Worm (Caenorhabditis elegans): ENCODE data around the gene F46C5.1.

F46C5.1 gene

DNA sequence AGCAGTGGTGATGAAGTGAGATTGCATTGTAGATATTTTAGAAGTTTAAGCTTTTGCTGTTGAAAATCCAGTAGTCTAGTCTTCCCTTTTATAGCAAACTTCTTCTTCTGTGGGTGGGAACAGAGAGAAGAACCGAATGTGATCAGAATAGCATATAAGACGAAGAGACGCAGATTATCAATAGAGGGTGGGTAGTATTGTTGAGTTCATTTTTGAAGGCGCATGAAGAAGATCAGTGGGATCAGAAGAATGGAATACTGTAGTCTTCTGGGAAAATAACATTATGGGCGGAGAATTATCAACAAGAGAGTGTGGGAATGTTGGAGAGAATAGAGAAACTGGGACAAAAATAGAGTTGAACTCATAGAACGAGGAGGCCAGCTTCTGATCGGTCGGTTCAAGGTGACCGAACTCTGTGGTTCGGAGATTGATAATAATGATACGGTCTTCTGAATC, at the start of gene F46C5.1:
F46C5.1 (minus strand) TSS at position 51 of the 456 bp plus-strand sequence.
- TF ChIP-seq him-1 (tag; optimal IDR thresholded peaks at IDR 0.05) (no peak), W03F9.2 (tag; optimal IDR thresholded peaks at IDR 0.05) (no peak), dao-5 (tag; optimal IDR thresholded peaks at IDR 0.05) (no peak)

DNA sequence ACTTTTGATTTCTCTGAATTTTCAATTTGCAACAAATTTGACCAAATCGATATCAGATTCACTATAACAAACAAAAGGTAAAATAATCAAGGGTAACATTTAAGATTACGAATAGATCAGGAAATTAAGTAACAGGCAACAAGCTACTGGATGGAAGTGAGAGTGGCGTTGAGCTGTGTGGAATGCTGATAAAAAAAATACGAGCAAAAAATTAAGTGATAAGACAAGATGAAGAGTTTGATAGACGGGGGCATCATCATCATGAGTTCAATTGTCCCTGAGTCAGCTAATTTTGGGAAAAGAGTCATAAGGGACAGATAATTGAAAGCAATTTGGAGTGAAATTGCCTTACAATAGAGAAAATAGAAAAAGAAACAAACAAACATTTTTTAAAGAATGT, 45.9 kb upstream of the F46C5.1 start:
- TF ChIP-seq dao-5 (tag; optimal IDR thresholded peaks at IDR 0.05) (no peak), W03F9.2 (tag; optimal IDR thresholded peaks at IDR 0.05) (no peak), him-1 (tag; optimal IDR thresholded peaks at IDR 0.05) (no peak)

DNA sequence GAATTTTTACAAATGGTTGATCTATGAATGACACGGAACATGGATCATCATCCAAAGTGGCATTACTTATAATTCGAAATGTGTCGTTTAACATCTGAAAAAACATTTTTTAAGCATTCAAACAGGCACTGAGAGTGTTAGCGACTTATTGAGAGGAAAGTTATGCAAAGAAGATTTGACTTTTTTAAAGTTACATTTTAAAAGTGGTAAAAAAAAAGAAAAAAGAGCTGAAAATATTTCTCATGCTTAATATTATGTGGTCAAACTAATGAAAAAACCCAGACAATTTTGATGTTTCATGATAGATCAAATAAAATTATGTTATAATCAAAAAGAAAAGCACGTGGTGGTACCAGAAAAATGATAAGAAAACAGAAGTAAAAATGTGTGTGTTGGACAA, 44.1 kb upstream of the F46C5.1 start, which contains the start of gene npr-20:
npr-20 (minus strand) TSS at position 101 of the 400 bp plus-strand sequence.
- TF ChIP-seq dao-5 (tag; optimal IDR thresholded peaks at IDR 0.05) (no peak), W03F9.2 (tag; optimal IDR thresholded peaks at IDR 0.05) (no peak), him-1 (tag; optimal IDR thresholded peaks at IDR 0.05) (no peak)

DNA sequence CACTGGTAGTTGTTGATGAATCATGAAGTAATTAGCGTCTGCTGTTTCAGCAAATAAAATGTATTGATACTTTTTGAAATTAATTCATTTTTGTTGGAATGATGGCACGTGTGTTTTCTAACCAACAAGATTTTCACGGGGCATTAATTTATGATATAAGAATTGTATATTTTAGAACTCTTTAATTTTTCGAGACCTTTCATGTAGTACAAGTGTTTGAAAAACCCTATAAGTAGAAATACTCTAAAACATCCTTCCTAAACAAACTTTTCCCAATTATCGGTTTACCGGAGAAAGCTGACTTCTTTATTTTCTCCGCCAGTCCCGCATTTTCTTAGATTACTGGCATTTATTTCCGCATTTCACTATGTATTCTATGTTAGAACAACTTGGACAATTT, 38.6 kb upstream of the F46C5.1 start, which contains the start of gene snb-6:
snb-6 (minus strand) TSS at position 101 of the 400 bp plus-strand sequence.
- TF ChIP-seq W03F9.2 (tag; optimal IDR thresholded peaks at IDR 0.05) (no peak), him-1 (tag; optimal IDR thresholded peaks at IDR 0.05) (no peak), dao-5 (tag; optimal IDR thresholded peaks at IDR 0.05) (no peak)

DNA sequence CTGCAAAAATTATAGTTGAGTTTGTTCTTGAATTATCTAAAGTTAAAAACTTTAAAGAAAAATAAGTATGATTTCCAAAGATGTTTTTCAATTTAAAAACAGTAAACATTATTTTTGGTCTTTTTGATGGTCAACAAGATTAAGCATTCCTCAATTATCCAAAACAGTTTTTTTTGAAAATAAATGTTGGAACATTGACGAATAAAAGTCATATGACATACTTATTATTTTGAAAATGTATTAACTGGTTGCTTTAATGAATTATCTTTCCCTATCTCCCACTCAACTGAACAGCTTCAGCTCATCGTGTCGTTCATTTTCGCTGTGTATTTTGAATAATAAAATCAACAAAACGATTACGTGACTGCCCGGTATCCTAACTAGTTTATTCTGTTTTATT, 36.1 kb upstream of the F46C5.1 start:
- TF ChIP-seq W03F9.2 (tag; optimal IDR thresholded peaks at IDR 0.05) (no peak), dao-5 (tag; optimal IDR thresholded peaks at IDR 0.05) (no peak), him-1 (tag; optimal IDR thresholded peaks at IDR 0.05) (no peak)

DNA sequence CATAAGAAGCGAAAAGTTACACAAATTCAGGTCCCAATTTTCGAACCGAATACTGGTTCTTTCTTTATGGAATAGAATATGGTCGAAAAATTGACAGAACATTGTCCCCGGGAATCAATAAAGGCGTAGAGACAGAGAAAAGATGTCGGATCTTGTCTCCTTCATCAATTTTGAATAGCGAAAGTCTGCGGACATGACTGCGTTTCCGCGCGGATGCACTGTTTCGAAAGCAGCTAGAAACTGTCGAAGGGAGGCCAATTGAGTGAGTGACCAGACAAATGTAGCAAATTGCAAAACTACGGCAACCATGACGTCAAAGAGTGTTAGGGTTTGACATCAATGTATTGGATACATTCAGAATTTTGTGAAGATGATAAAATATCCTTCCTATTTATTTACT, 35.5 kb upstream of the F46C5.1 start:
- no peak for TF ChIP-seq him-1 (tag; optimal IDR thresholded peaks at IDR 0.05)
- TF ChIP-seq W03F9.2 (tag; optimal IDR thresholded peaks at IDR 0.05), result no peak
- no peak for TF ChIP-seq dao-5 (tag; optimal IDR thresholded peaks at IDR 0.05)

DNA sequence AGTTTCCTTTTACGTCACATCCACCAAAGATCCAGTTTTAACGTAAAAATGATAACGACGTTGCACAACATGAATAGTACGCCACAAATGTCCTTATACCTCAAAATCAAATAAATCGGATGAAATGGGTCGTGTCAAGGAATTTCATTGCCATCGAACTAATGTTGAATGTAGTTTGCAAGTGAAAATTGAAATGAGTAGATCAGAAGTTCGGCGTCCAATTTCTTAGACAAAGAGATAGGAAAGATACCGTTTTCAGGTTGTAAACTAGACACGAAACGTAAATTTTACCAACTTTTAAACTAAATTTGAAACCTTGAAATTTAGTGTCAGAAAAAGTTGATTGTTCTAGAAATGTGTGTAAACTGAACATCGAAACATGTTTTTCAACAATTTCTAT, 33.9 kb upstream of the F46C5.1 start:
- TF ChIP-seq W03F9.2 (tag; optimal IDR thresholded peaks at IDR 0.05) (no peak), dao-5 (tag; optimal IDR thresholded peaks at IDR 0.05) (no peak), him-1 (tag; optimal IDR thresholded peaks at IDR 0.05) (no peak)

DNA sequence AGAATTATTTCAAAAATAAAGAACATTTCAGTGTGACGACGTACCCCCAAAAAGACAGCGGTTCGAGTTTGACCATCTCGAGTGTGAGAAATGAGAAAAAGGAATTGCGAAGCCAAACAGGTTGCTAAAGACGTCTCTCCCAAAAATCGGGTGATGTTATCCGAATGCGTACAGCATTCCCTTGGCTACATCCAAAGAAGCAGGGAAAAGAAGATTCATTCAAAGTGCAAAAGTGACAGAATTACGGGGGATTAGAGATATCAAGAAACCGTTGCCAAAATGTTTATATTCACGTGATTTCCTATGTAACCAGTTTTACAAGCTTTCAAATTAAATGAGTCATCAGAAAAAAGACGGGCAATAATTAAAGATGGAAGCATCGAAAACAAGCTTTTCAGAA, 33.0 kb upstream of the F46C5.1 start:
- TF ChIP-seq dao-5 (tag; optimal IDR thresholded peaks at IDR 0.05), result no peak
- no peak for TF ChIP-seq W03F9.2 (tag; optimal IDR thresholded peaks at IDR 0.05)
- no peak for TF ChIP-seq him-1 (tag; optimal IDR thresholded peaks at IDR 0.05)

DNA sequence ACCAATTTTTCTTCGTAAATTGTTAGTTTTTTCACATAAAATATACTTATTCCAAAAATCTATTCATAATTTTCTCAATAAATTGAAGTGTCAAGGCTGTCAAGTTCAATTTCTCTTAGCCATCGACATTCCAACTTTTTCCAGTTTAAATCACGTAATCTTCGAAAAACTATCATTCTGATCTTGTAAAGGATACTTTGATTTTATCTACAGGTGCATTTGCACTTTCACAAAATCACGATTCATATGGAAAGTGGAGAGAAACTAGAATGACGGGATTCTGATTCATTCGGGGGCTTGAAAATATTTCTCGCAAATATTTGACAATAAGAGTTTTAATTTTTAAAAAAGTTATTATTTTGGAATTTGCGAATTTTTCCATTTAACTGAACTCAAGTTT, 32.2 kb upstream of the F46C5.1 start:
- TF ChIP-seq W03F9.2 (tag; optimal IDR thresholded peaks at IDR 0.05) (no peak), dao-5 (tag; optimal IDR thresholded peaks at IDR 0.05) (no peak), him-1 (tag; optimal IDR thresholded peaks at IDR 0.05) (no peak)

DNA sequence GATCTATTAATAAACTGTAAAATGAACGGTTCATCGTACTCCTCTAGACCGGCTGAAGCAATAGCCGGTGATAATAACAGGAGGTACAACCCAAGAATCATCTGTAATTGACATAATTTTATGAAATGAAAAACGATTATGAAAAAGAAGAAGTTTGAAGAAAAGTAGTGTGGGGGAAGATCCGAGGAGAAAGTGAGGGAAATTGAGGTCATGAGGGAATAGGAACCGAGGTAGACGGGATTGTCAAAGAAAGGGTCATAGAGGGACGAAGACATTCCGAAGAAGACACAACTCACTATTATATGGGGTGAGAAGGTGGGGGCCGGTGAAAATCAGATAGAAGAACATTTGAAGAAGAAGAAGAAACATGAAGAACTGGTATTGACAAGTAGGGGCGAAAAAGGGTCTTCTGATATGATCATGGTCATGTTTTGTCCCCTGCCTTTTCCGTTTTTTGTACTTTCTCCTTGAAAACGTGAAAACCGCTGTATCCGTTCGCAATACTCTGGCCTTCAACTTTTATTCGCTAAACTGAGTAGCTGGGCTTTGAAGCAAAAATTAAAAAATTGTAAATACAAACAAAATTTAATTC, 31.1 kb upstream of the F46C5.1 start, which contains the start of gene oac-46:
oac-46 (minus strand) TSS at position 101 of the 592 bp plus-strand sequence.
- TF ChIP-seq him-1 (tag; optimal IDR thresholded peaks at IDR 0.05), result no peak
- TF ChIP-seq W03F9.2 (tag; optimal IDR thresholded peaks at IDR 0.05), result no peak
- no peak for TF ChIP-seq dao-5 (tag; optimal IDR thresholded peaks at IDR 0.05)

DNA sequence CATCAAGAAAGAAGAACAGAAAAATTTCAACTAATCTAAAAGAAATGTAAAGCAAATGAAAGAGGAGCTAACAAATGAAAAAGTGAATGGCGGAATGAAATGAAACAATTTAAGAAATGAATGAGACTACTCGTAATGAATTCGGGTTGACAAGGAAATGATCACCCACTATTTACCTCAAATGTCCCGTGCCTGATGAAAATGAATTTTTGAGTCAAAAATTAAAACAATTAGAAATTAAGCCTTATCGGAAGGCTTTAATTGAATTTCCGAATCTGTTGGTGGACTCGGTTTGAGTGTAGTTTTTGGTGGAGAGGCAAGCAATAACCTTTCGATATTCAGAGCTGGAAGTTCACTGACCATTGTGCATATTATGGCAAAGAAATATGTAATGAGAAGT, 28.0 kb upstream of the F46C5.1 start:
- TF ChIP-seq him-1 (tag; optimal IDR thresholded peaks at IDR 0.05), result no peak
- no peak for TF ChIP-seq W03F9.2 (tag; optimal IDR thresholded peaks at IDR 0.05)
- TF ChIP-seq dao-5 (tag; optimal IDR thresholded peaks at IDR 0.05), result no peak

DNA sequence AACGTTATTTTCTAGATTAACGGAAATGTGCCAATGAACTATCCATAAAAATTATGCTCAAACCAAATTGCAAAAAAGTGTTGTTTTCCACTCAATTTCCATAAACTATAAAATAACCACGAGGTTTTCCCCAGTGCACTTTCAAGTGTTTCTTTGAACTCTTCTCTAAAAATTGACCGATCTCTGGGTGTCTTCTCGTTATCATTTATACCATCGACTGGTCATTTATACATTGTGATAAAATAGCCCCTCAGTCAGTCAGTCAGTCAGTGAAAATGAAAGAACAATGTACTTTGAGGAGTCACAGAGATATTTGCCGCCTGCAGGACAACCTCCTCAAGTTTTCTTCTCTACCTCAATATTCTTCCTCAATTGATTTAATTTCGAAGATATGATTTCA, 24.9 kb upstream of the F46C5.1 start:
- TF ChIP-seq W03F9.2 (tag; optimal IDR thresholded peaks at IDR 0.05), result no peak
- no peak for TF ChIP-seq him-1 (tag; optimal IDR thresholded peaks at IDR 0.05)
- TF ChIP-seq dao-5 (tag; optimal IDR thresholded peaks at IDR 0.05), result no peak

DNA sequence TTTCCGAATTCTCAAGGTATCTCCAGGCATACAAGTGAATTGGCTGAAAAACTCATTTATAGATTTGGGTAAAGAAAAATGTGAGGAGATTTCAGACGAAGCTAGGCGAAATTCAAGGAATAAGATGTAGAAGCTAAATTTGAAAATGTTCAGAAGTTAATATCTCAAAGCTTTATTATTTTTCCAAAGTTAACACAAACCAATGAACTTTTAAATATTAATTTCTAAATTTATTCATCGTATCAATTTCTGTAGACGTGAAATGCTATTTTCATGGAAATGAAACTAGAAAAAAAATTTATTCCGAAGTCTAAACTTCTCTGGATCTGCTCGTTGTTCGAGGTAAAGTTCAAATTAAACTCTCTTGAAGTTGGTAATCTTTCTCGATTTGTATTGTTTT, 24.3 kb upstream of the F46C5.1 start, which contains the start of gene agxt-1:
agxt-1 (plus strand) TSS at position 301 of the 400 bp plus-strand sequence.
- no peak for TF ChIP-seq him-1 (tag; optimal IDR thresholded peaks at IDR 0.05)
- no peak for TF ChIP-seq dao-5 (tag; optimal IDR thresholded peaks at IDR 0.05)
- TF ChIP-seq W03F9.2 (tag; optimal IDR thresholded peaks at IDR 0.05), result no peak

DNA sequence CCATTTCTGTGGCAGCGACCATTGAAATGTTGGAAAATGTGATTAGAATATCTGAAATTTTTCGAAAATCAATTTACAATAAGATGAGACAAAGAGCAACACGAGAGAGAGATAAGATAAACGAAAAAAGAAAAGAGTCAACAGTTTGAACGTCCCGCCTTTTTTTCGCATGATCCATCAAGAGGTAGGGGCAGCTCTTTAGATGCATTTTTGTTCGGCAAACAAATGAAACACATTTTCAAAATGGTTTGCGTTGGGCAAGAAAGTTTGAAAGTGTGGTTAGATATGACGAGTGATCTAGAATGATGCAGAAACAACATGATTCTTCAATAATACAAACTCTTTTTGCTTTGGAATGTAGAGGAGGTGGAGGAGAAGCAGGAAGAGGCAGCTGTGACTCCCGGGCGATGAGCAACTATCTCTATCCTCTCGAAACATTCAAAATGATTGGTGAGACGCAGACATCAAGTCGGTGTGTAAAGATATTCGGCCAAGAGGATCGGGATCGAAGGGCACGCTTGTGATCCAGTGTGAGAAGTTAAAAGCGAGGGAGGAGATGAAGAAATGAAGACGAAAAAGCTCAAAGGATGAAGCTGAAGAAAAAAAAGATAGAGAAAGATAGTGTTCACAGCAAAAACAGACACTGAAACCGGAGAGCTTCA, 23.6 kb upstream of the F46C5.1 start, which contains the start of gene F46C5.6:
F46C5.6 (minus strand) TSS at position 51 of the 662 bp plus-strand sequence.
- TF ChIP-seq dao-5 (tag; optimal IDR thresholded peaks at IDR 0.05) (no peak), W03F9.2 (tag; optimal IDR thresholded peaks at IDR 0.05) (no peak)

Data from whole organism, L4/young adult.